Worm (Caenorhabditis elegans): Measurements from ENCODE around the gene cit-1.1.

cit-1.1 gene

DNA sequence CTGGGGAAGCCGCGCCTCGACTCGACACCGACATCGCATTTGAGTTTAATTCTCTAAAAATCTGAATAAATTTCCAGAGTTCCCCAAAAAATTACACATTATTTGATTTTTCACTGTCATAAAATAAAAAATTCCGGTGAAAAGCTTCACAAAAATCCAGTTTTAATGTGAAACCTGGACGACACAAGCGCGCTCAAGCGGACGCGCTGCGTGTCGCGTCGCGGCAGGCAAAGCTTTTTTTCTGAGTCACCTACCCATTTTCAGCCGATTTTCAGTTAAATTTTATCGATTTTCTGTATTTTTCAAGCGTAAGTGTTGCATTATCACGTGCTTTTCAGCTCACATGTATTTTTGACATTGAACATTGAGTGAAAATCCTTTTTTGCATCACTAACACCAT lies at the start of gene cit-1.1:
TSS of gene cit-1.1 (minus strand) at position 53 of the 400 bp plus-strand sequence.
- peak; percentile 32 for TF ChIP-seq skn-1 (tag; optimal IDR thresholded peaks at IDR 0.05)
- peak in 2 of 3 experiments; percentile 33 to 49 for TF ChIP-seq dpl-1 (GFP tag; optimal IDR thresholded peaks at IDR 0.05)
- peak; percentile 37 for TF ChIP-seq C16A3.4 (tag; optimal IDR thresholded peaks at IDR 0.05)
- TF ChIP-seq efl-1 (optimal IDR thresholded peaks at IDR 0.05), result peak; percentile 37 to 52
- peak in 1 of 2 experiments; percentile 44 for TF ChIP-seq efl-1 (GFP tag; optimal IDR thresholded peaks at IDR 0.05 in 1 of 2)
- no peak for TF ChIP-seq nhr-76 (tag; optimal IDR thresholded peaks at IDR 0.05)
- TF ChIP-seq lin-15B (tag; optimal IDR thresholded peaks at IDR 0.05), result peak; percentile 38
- TF ChIP-seq nhr-28 (tag; optimal IDR thresholded peaks at IDR 0.05), result no peak
- no peak for TF ChIP-seq mdl-1 (tag; optimal IDR thresholded peaks at IDR 0.05)
- TF ChIP-seq ceh-82 (tag; optimal IDR thresholded peaks at IDR 0.05), result peak in 2 of 3 experiments; percentile 7 to 18
- TF ChIP-seq fkh-10 (GFP tag; optimal IDR thresholded peaks at IDR 0.05), result no peak
- TF ChIP-seq lsy-2 (tag; optimal IDR thresholded peaks at IDR 0.05), result peak; percentile 38 to 66
- TF ChIP-seq lin-35 (GFP tag; optimal IDR thresholded peaks at IDR 0.05), result peak; percentile 32 to 37
- TF ChIP-seq nhr-85 (tag), result peak; percentile 32

DNA sequence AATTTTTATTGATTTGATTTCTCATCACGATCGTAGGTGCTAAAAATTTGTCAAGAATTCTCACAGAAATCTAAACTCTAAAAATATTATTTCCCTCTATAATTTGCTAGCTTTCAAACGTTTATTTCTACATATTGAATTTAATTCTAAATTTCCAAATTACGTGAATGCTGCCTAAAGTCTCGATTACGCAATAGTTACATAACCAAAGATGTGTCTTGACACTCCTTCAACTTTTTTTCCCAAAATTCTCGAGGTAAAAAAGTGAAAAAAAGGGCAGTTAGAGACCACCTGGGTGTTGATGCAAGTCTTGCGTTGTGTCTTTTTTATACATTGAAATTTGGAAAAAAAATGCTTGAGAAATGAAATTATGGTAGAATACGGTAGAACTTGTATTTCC lies 42.2 kb upstream of the cit-1.1 start:
- TF ChIP-seq ceh-90 (tag; optimal IDR thresholded peaks at IDR 0.05), result no peak
- TF ChIP-seq jun-1 (tag; optimal IDR thresholded peaks at IDR 0.05), result no peak
- no peak for TF ChIP-seq fkh-4 (tag; optimal IDR thresholded peaks at IDR 0.05; ENCODE audit: borderline replicate concordance)
- no peak for TF ChIP-seq blmp-1 (tag; optimal IDR thresholded peaks at IDR 0.05)
- TF ChIP-seq aly-2 (tag; optimal IDR thresholded peaks at IDR 0.05), result no peak
- no peak for TF ChIP-seq C16A3.4 (tag; optimal IDR thresholded peaks at IDR 0.05)
- TF ChIP-seq irx-1 (tag; optimal IDR thresholded peaks at IDR 0.05), result no peak
- TF ChIP-seq snpc-4 (tag; optimal IDR thresholded peaks at IDR 0.05), result no peak
- no peak for TF ChIP-seq hpl-2 (GFP tag; optimal IDR thresholded peaks at IDR 0.05)
- no peak for TF ChIP-seq snu-23 (GFP tag; optimal IDR thresholded peaks at IDR 0.05)
- no peak for TF ChIP-seq tlp-1 (tag; optimal IDR thresholded peaks at IDR 0.05)
- TF ChIP-seq ztf-11 (tag; optimal IDR thresholded peaks at IDR 0.05), result no peak

DNA sequence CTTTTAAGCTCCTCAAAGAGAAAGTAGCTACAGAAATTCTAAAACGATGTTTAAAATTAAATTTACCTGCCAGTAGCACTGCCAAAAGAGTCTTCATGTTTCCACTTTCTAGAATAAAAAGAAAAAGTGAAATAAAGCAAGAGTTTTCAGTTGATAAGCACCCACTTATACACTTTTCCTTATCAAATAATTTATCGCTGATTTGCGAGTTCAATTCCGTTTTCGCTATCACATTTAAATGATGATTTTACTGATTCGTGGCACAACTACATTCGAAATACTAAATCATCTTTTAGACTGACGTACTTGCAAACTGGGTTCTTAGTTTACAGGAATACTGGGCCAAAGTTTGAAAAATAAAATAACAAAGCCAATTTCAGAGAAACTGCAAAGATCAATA lies 41.3 kb upstream of the cit-1.1 start, which contains the start of gene K12H4.7:
TSS of gene K12H4.7 (minus strand) at position 138 of the 400 bp plus-strand sequence.
- TF ChIP-seq lin-39 (tag; optimal IDR thresholded peaks at IDR 0.05) (no peak), swsn-7 (tag; optimal IDR thresholded peaks at IDR 0.05) (no peak), elt-2 (tag; optimal IDR thresholded peaks at IDR 0.05) (peak; percentile 74), efl-1 (optimal IDR thresholded peaks at IDR 0.05) (no peak), efl-1 (GFP tag; optimal IDR thresholded peaks at IDR 0.05 in 1 of 2) (peak in 1 of 2 experiments; percentile 61), nhr-12 (tag; optimal IDR thresholded peaks at IDR 0.05) (no peak), tlp-1 (tag; optimal IDR thresholded peaks at IDR 0.05) (peak; percentile 51), pqm-1 (tag; optimal IDR thresholded peaks at IDR 0.05) (peak; percentile 74)

DNA sequence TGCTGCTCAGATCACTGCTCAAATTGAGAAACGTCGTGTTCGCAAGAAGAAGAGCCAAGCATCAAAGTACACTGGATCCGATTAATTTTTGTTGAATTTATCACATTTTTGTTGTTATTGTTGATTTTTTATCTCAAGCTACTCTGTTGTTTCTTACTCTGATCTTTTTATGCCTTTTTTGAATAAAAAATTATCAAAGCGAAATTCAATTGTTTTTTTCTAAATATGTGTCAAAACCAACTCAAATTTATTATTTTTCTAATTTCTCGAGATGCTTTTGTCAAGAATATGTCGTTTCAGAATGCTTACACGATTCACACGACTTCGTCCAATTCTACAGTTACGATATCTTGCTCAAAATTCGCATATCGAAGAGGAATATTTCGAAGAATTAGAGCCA lies 37.8 kb upstream of the cit-1.1 start, which contains the start of gene K12H4.2:
TSS of gene K12H4.2 (plus strand) at position 301 of the 400 bp plus-strand sequence.
- TF ChIP-seq efl-1 (optimal IDR thresholded peaks at IDR 0.05) (no peak), efl-1 (GFP tag; optimal IDR thresholded peaks at IDR 0.05 in 1 of 2) (peak in 1 of 2 experiments; percentile 12), unc-30 (tag; optimal IDR thresholded peaks at IDR 0.05) (no peak)

DNA sequence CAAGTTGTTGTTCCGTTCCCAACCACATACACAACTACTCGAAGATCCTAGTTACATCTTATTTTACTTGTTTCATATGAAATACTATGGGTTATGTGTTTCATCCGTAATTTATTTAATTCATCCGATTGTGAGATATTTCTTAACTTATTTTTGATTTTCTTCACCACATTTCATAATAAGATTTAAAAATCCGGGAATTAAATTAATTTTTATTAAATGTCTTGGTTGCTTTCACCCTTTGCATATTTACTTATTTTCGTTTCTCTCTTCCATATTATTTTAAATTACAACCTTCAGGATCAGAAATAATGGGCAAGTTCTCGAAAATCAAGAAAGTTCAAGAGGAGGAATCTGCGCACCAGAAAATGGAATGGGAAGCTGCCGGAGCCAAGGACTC lies 36.1 kb upstream of the cit-1.1 start, which contains the start of gene K12H4.3:
TSS of gene K12H4.3 (plus strand) at position 301 of the 400 bp plus-strand sequence.
- TF ChIP-seq unc-98 (GFP tag; IDR thresholded peaks at IDR 0.05) (no peak), aly-2 (tag; optimal IDR thresholded peaks at IDR 0.05) (no peak), swsn-7 (tag; optimal IDR thresholded peaks at IDR 0.05) (no peak), nhr-47 (tag; optimal IDR thresholded peaks at IDR 0.05) (no peak), blmp-1 (tag; optimal IDR thresholded peaks at IDR 0.05) (no peak), ceh-8 (GFP tag; optimal IDR thresholded peaks at IDR 0.05) (no peak)
